Worm (Caenorhabditis elegans): ENCODE results near the gene mrps-21.

- no peak for TF ChIP-seq tab-1 (GFP tag; IDR thresholded peaks at IDR 0.05)
- no peak for TF ChIP-seq ztf-29 (GFP tag; IDR thresholded peaks at IDR 0.05)
- no peak for TF ChIP-seq ztf-23 (GFP tag; IDR thresholded peaks at IDR 0.05)
- TF ChIP-seq klf-2 (GFP tag; conservative IDR thresholded peaks at IDR 0.05): no peak
- no peak for TF ChIP-seq flt-1 (GFP tag; IDR thresholded peaks at IDR 0.05)
- no peak for TF ChIP-seq cog-1 (tag; optimal IDR thresholded peaks at IDR 0.05)
Measured at ce11 chrIV:4673332-4673731, 14.0 kb upstream of the mrps-21 start.
